Worm (Caenorhabditis elegans) whole organism, early embryonic: ENCODE data around the gene lgc-38.

Experiments
- B0310.2 ChIP-seq: sonication (generic microtip); optimal IDR thresholded peaks from 2 replicates; lab custom pipeline; 2016; ENCODE audit warnings: mild to moderate bottlenecking, missing genetic modification characterization, missing compliant biosample characterization
- F13C5.2 ChIP-seq: sonication (generic microtip); optimal IDR thresholded peaks from 2 replicates; lab custom pipeline; 2017; ENCODE audit warnings: mild to moderate bottlenecking, missing genetic modification characterization, inconsistent platforms, missing compliant biosample characterization
- ama-1 ChIP-seq: fragments of 150-350 bp; optimal IDR thresholded peaks from 2 replicates; lab custom pipeline; 2014
- ceh-36 ChIP-seq: sonication (generic microtip); optimal IDR thresholded peaks from 2 replicates; lab custom pipeline; 2016; ENCODE audit warnings: missing genetic modification characterization, inconsistent platforms, missing compliant biosample characterization
- hmbx-1 ChIP-seq: sonication (generic microtip); optimal IDR thresholded peaks from 2 replicates; lab custom pipeline; 2016; ENCODE audit warnings: mild to moderate bottlenecking, missing genetic modification characterization, missing compliant biosample characterization
- pes-1 ChIP-seq: fragments of 200-800 bp; sonication (Bioruptor generic); IDR thresholded peaks from 2 replicates; pipeline ENCODE4 v1.3.6; 2022; ENCODE audit warnings: missing genetic modification reagents, missing genetic modification characterization, missing compliant biosample characterization
- scrt-1 ChIP-seq: fragments of 200-800 bp; sonication (Bioruptor generic); IDR thresholded peaks from 2 replicates; pipeline ENCODE4 v1.3.6; 2022; ENCODE audit warnings: missing genetic modification characterization, missing compliant biosample characterization
- sea-1 ChIP-seq: fragments of 200-800 bp; sonication (Bioruptor generic); conservative IDR thresholded peaks from 2 replicates; pipeline ENCODE4 v1.3.6; 2022; ENCODE audit warnings: missing genetic modification characterization, missing compliant biosample characterization
- tbx-11 ChIP-seq: fragments of 200-800 bp; sonication (Bioruptor generic); IDR thresholded peaks from 2 replicates; pipeline ENCODE4 v1.3.6; 2022; ENCODE audit warnings: missing genetic modification characterization, missing compliant biosample characterization
- tra-4 ChIP-seq: sonication (generic microtip); optimal IDR thresholded peaks from 2 replicates; lab custom pipeline; 2017; ENCODE audit warnings: missing genetic modification characterization, missing compliant biosample characterization

- no peak for TF ChIP-seq pes-1 (GFP tag; lab: Robert Waterston, UW)
- TF ChIP-seq ama-1 (lab: Kevin White, UChicago) = no peak
- no peak for TF ChIP-seq ceh-36 (tag; lab: Kevin White, UChicago)
- TF ChIP-seq sea-1 (GFP tag; lab: Robert Waterston, UW) = no peak
- no peak for TF ChIP-seq B0310.2
- TF ChIP-seq tra-4 (tag; lab: Kevin White, UChicago) = no peak
- TF ChIP-seq hmbx-1 (tag; lab: Kevin White, UChicago) = no peak
- no peak for TF ChIP-seq scrt-1 (GFP tag; lab: Robert Waterston, UW)
- no peak for TF ChIP-seq F13C5.2 (tag; lab: Kevin White, UChicago)
- no peak for TF ChIP-seq tbx-11 (GFP tag; lab: Robert Waterston, UW)
Measured at ce11 chrIII:7032070-7032469, 23.1 kb downstream of the lgc-38 start.
